Worm (Caenorhabditis elegans) whole organism, L1 larva: ENCODE measurements around the gene F01F1.14.

Experiments
- C34B4.2 ChIP-seq: sonication (generic microtip); optimal IDR thresholded peaks from 2 replicates; lab custom pipeline; 2017; ENCODE audit warnings: mild to moderate bottlenecking, missing genetic modification characterization, missing compliant biosample characterization
- F16B12.6 ChIP-seq: fragments of 150-350 bp; optimal IDR thresholded peaks from 2 replicates; lab custom pipeline; 2014; ENCODE audit warnings: missing biosample characterization, missing genetic modification characterization
- Y116A8C.19 ChIP-seq: sonication (generic microtip); optimal IDR thresholded peaks from 2 replicates; lab custom pipeline; 2016; ENCODE audit warnings: missing compliant biosample characterization, missing genetic modification characterization, borderline replicate concordance
- aha-1 ChIP-seq: fragments of 150-350 bp; optimal IDR thresholded peaks from 2 replicates; lab custom pipeline; 2014; ENCODE audit warnings: missing biosample characterization, missing genetic modification characterization
- aly-2 ChIP-seq: fragments of 150-350 bp; optimal IDR thresholded peaks from 2 replicates; lab custom pipeline; 2014; ENCODE audit warnings: missing biosample characterization, missing genetic modification characterization
- blmp-1 ChIP-seq: fragments of 150-350 bp; optimal IDR thresholded peaks from 2 replicates; lab custom pipeline; 2014; ENCODE audit warnings: missing biosample characterization, missing genetic modification characterization
- ceh-63 ChIP-seq: fragments of 200-800 bp; sonication (Bioruptor generic); optimal IDR thresholded peaks from 2 replicates; lab custom pipeline; 2018; ENCODE audit warnings: mild to moderate bottlenecking, missing genetic modification characterization, missing compliant biosample characterization
- ceh-88 ChIP-seq: fragments of 200-800 bp; sonication (Bioruptor generic); IDR thresholded peaks from 2 replicates; pipeline ENCODE4 v1.3.6; 2022; ENCODE audit warnings: missing genetic modification characterization, missing compliant biosample characterization
- ceh-90 ChIP-seq: sonication (generic microtip); optimal IDR thresholded peaks from 2 replicates; lab custom pipeline; 2016; ENCODE audit warnings: missing genetic modification characterization, missing compliant biosample characterization
- dpl-1 ChIP-seq, 3 experiments: fragments of 150-350 bp in 2 of 3; sonication (generic microtip) in 1 of 3; optimal IDR thresholded peaks; 2 replicates each; lab custom pipeline; 2014 to 2017; ENCODE audit warnings: missing biosample characterization in 3 of 3, missing genetic modification characterization in 3 of 3, missing genetic modification reagents in 3 of 3
- efl-1 ChIP-seq, 4 experiments: fragments of 150-350 bp; optimal IDR thresholded peaks in 3 of 4; peaks in 1 of 4; 1 replicate in 1 of 4; 2 replicates in 3 of 4; lab custom pipeline; 2014; ENCODE audit warnings: missing biosample characterization in 2 of 4, missing genetic modification characterization in 2 of 4, missing genetic modification reagents in 2 of 4
- efl-3 ChIP-seq: fragments of 200-800 bp; sonication (Bioruptor generic); optimal IDR thresholded peaks from 2 replicates; lab custom pipeline; 2018; ENCODE audit warnings: mild to moderate bottlenecking, missing genetic modification characterization, missing compliant biosample characterization
- elt-2 ChIP-seq: sonication (generic microtip); optimal IDR thresholded peaks from 2 replicates; lab custom pipeline; 2016; ENCODE audit warnings: missing genetic modification characterization, mild to moderate bottlenecking, inconsistent platforms, missing compliant biosample characterization, missing genetic modification reagents
- fkh-10 ChIP-seq: sonication (generic microtip); optimal IDR thresholded peaks from 2 replicates; lab custom pipeline; 2017; ENCODE audit warnings: missing biosample characterization, missing genetic modification reagents, missing genetic modification characterization
- fkh-8 ChIP-seq: sonication (generic microtip); optimal IDR thresholded peaks from 2 replicates; lab custom pipeline; 2016; ENCODE audit warnings: mild to moderate bottlenecking, missing genetic modification characterization, missing compliant biosample characterization
- grh-1 ChIP-seq: fragments of 200-800 bp; sonication (Bioruptor generic); IDR thresholded peaks from 2 replicates; pipeline ENCODE4 v1.3.6; 2022; ENCODE audit warnings: missing genetic modification reagents, missing genetic modification characterization, missing compliant biosample characterization
- hpl-2 ChIP-seq: fragments of 150-350 bp; optimal IDR thresholded peaks from 2 replicates; lab custom pipeline; 2014; ENCODE audit warnings: missing biosample characterization, missing genetic modification reagents, missing genetic modification characterization
- isw-1 ChIP-seq: fragments of 200-800 bp; sonication (Bioruptor generic); IDR thresholded peaks from 2 replicates; pipeline ENCODE4 v1.3.6; 2022; ENCODE audit warnings: missing genetic modification characterization, missing compliant biosample characterization
- lin-13 ChIP-seq: fragments of 150-350 bp; optimal IDR thresholded peaks from 2 replicates; lab custom pipeline; 2014; ENCODE audit warnings: missing biosample characterization, missing genetic modification reagents, missing genetic modification characterization
- lin-14 ChIP-seq: fragments of 200-800 bp; sonication (Bioruptor generic); optimal IDR thresholded peaks from 2 replicates; lab custom pipeline; 2018; ENCODE audit warnings: mild to moderate bottlenecking, missing genetic modification characterization, moderate library complexity, missing compliant biosample characterization
- lin-35 ChIP-seq, 2 experiments: fragments of 150-350 bp; optimal IDR thresholded peaks; 2 replicates each; lab custom pipeline; 2014; ENCODE audit warnings: missing biosample characterization in 2 of 2, missing genetic modification characterization in 2 of 2, missing genetic modification reagents in 2 of 2
- lin-39 ChIP-seq: fragments of 150-350 bp; optimal IDR thresholded peaks from 2 replicates; lab custom pipeline; 2014; ENCODE audit warnings: missing biosample characterization, missing genetic modification reagents, missing genetic modification characterization
- lsy-2 ChIP-seq, 2 experiments: fragments of 150-350 bp; optimal IDR thresholded peaks; 2 replicates each; lab custom pipeline; 2014; ENCODE audit warnings: missing biosample characterization in 2 of 2, missing genetic modification characterization in 2 of 2
- mdl-1 ChIP-seq, 2 experiments: fragments of 150-350 bp; optimal IDR thresholded peaks; 2 replicates each; lab custom pipeline; 2014 to 2017; ENCODE audit warnings: missing biosample characterization in 2 of 2, missing genetic modification characterization in 2 of 2, inconsistent platforms in 1 of 2
- mef-2 ChIP-seq: fragments of 150-350 bp; optimal IDR thresholded peaks from 2 replicates; lab custom pipeline; 2014; ENCODE audit warnings: missing biosample characterization, missing genetic modification characterization
- mep-1 ChIP-seq: fragments of 150-350 bp; optimal IDR thresholded peaks from 2 replicates; lab custom pipeline; 2014; ENCODE audit warnings: missing biosample characterization, missing genetic modification characterization
- nhr-11 ChIP-seq: fragments of 150-350 bp; optimal IDR thresholded peaks from 2 replicates; lab custom pipeline; 2014; ENCODE audit warnings: missing biosample characterization, missing genetic modification characterization
- nhr-12 ChIP-seq: sonication (generic microtip); optimal IDR thresholded peaks from 2 replicates; lab custom pipeline; 2017; ENCODE audit warnings: missing biosample characterization, missing genetic modification characterization
- nhr-19 ChIP-seq: fragments of 200-800 bp; sonication (Bioruptor generic); conservative IDR thresholded peaks from 2 replicates; pipeline ENCODE4 v1.3.6; 2022; ENCODE audit warnings: missing genetic modification characterization, missing compliant biosample characterization
- nhr-20 ChIP-seq: sonication (generic microtip); optimal IDR thresholded peaks from 2 replicates; lab custom pipeline; 2016; ENCODE audit warnings: mild to moderate bottlenecking, missing genetic modification characterization, missing compliant biosample characterization
- nhr-47 ChIP-seq: sonication (generic microtip); optimal IDR thresholded peaks from 2 replicates; lab custom pipeline; 2016; ENCODE audit warnings: mild to moderate bottlenecking, missing genetic modification characterization, moderate library complexity, missing compliant biosample characterization
- nhr-71 ChIP-seq: sonication (generic microtip); optimal IDR thresholded peaks from 2 replicates; lab custom pipeline; 2016; ENCODE audit warnings: mild to moderate bottlenecking, missing genetic modification characterization, moderate library complexity, missing compliant biosample characterization
- nhr-77 ChIP-seq: fragments of 150-350 bp; optimal IDR thresholded peaks from 2 replicates; lab custom pipeline; 2014; ENCODE audit warnings: missing biosample characterization, missing genetic modification characterization
- nhr-84 ChIP-seq: sonication (generic microtip); optimal IDR thresholded peaks from 2 replicates; lab custom pipeline; 2017; ENCODE audit warnings: missing biosample characterization, missing genetic modification characterization
- nhr-85 ChIP-seq: sonication (generic microtip); peaks from one replicate; lab custom pipeline; 2016; ENCODE audit warnings: missing genetic modification characterization, inconsistent platforms, missing compliant biosample characterization
- pag-3 ChIP-seq: sonication (generic microtip); optimal IDR thresholded peaks from 2 replicates; lab custom pipeline; 2017; ENCODE audit warnings: missing genetic modification characterization, mild to moderate bottlenecking, missing compliant biosample characterization, antibody characterized with exemption, borderline replicate concordance; ENCODE audit not compliant: insufficient read depth
- pax-3 ChIP-seq: fragments of 200-800 bp; sonication (Bioruptor generic); optimal IDR thresholded peaks from 2 replicates; lab custom pipeline; 2018; ENCODE audit warnings: mild to moderate bottlenecking, missing genetic modification characterization, moderate library complexity, missing compliant biosample characterization
- rnt-1 ChIP-seq: sonication (generic microtip); optimal IDR thresholded peaks from 2 replicates; lab custom pipeline; 2016; ENCODE audit warnings: mild to moderate bottlenecking, missing genetic modification characterization, moderate library complexity, missing compliant biosample characterization
- skn-1 ChIP-seq: fragments of 150-350 bp; optimal IDR thresholded peaks from 2 replicates; lab custom pipeline; 2014; ENCODE audit warnings: missing biosample characterization, missing genetic modification characterization
- sptf-1 ChIP-seq: fragments of 150-350 bp; optimal IDR thresholded peaks from 2 replicates; lab custom pipeline; 2014; ENCODE audit warnings: missing biosample characterization, missing genetic modification characterization
- swsn-7 ChIP-seq: sonication (generic microtip); optimal IDR thresholded peaks from 2 replicates; lab custom pipeline; 2016; ENCODE audit warnings: missing genetic modification characterization, missing compliant biosample characterization
- tbx-2 ChIP-seq: sonication (generic microtip); optimal IDR thresholded peaks from 2 replicates; lab custom pipeline; 2016; ENCODE audit warnings: missing genetic modification characterization, missing compliant biosample characterization
- tlp-1 ChIP-seq: fragments of 150-350 bp; optimal IDR thresholded peaks from 2 replicates; lab custom pipeline; 2014; ENCODE audit warnings: missing biosample characterization, missing genetic modification characterization
- zip-4 ChIP-seq: fragments of 200-800 bp; sonication (Bioruptor generic); optimal IDR thresholded peaks from 2 replicates; lab custom pipeline; 2018; ENCODE audit warnings: mild to moderate bottlenecking, missing genetic modification characterization, moderate library complexity, missing compliant biosample characterization
- ztf-11 ChIP-seq, 2 experiments: sonication (generic microtip); optimal IDR thresholded peaks; 2 replicates each; lab custom pipeline; 2016 to 2017; ENCODE audit warnings: missing genetic modification characterization in 2 of 2, missing biosample characterization in 1 of 2, missing compliant biosample characterization in 1 of 2

F01F1.14 gene

DNA sequence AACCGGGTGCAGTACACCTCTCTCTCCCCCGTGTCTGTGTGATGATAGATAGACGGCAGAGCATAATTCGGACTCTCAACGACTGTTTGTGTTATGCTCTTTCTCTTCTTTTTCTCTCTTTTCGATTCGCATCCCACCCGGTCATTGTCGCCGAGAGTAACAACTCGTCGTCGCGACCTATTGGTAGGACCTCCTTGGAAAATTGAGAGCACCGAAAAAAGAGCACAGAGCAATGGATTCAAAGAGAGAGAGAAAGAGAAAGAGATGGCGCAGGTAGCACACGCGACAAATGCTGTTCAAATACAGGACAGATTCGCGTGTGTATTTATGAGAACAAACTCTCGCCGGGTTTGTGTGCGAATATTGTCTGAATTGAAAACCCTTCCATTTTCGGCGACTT, 39.1 kb downstream of the F01F1.14 start:
- TF ChIP-seq aly-2 (tag; lab: Kevin White, UChicago) (no peak), blmp-1 (tag; lab: Kevin White, UChicago) (no peak), nhr-19 (0 out of 2 replicates have a peak, but pooled peaks have one; percentile 2), lin-14 (GFP tag; lab: Kevin White, UChicago) (peak; percentile 75), ceh-88 (no peak), lsy-2 (tag; optimal IDR thresholded peaks at IDR 0.05; lab: Kevin White, UChicago) (peak in 1 of 2 experiments; percentile 31), nhr-77 (tag; lab: Kevin White, UChicago) (peak; percentile 11), zip-4 (no peak), nhr-20 (tag; lab: Kevin White, UChicago) (peak; percentile 34), tbx-2 (tag; lab: Kevin White, UChicago) (peak; percentile 55), rnt-1 (tag; lab: Kevin White, UChicago) (peak; percentile 18), elt-2 (tag; lab: Kevin White, UChicago) (no peak), ceh-63 (GFP tag; lab: Kevin White, UChicago) (no peak), efl-1 (optimal IDR thresholded peaks at IDR 0.05; lab: Kevin White, UChicago) (peak in 1 of 2 experiments; percentile 4), efl-1 (GFP tag; optimal IDR thresholded peaks at IDR 0.05 in 1 of 2; lab: Kevin White, UChicago) (peak in 1 of 2 experiments; percentile 94), nhr-12 (tag; lab: Kevin White, UChicago) (no peak), mdl-1 (tag; optimal IDR thresholded peaks at IDR 0.05; lab: Kevin White, UChicago) (peak in 1 of 2 experiments; percentile 62), skn-1 (tag; lab: Kevin White, UChicago) (peak; percentile 19), fkh-8 (tag; lab: Kevin White, UChicago) (peak; percentile 10), nhr-47 (tag; lab: Kevin White, UChicago) (peak; percentile 13), C34B4.2 (tag; lab: Kevin White, UChicago) (no peak), hpl-2 (GFP tag; lab: Kevin White, UChicago) (no peak), ceh-90 (tag; lab: Kevin White, UChicago) (no peak), mep-1 (peak; percentile 40), nhr-71 (tag; lab: Kevin White, UChicago) (peak; percentile 70), F16B12.6 (tag; lab: Kevin White, UChicago) (no peak)

DNA sequence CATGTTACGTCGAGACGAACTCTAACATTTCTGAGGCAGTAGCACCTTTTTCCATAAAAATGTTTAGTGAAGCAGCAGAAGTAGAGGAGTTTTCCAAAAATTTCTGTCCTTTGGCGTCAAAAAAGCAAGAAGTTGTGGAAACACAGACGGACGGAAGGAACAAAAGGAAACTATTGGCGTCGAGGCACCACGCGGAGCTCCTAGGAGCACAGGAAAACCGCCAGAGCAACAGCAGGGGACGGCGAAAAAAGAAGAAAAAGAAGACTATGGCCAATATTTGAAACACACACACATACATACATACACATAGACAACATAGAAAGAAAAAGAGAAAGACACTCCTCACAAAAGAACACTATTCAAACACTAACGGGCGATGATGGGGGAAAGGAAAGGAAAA, 39.8 kb downstream of the F01F1.14 start:
- TF ChIP-seq lin-35 (GFP tag; optimal IDR thresholded peaks at IDR 0.05; lab: Kevin White, UChicago) (peak in 1 of 2 experiments; percentile 4), efl-1 (optimal IDR thresholded peaks at IDR 0.05; lab: Kevin White, UChicago) (no peak), efl-1 (GFP tag; optimal IDR thresholded peaks at IDR 0.05 in 1 of 2; lab: Kevin White, UChicago) (peak in 1 of 2 experiments; percentile 51), nhr-84 (tag; lab: Kevin White, UChicago) (no peak), nhr-85 (tag; lab: Kevin White, UChicago) (peak; percentile 44), lin-14 (GFP tag; lab: Kevin White, UChicago) (peak; percentile 53), tlp-1 (tag; lab: Kevin White, UChicago) (no peak), efl-3 (GFP tag; lab: Kevin White, UChicago) (no peak), tbx-2 (tag; lab: Kevin White, UChicago) (no peak), swsn-7 (tag; lab: Kevin White, UChicago) (no peak), dpl-1 (GFP tag; optimal IDR thresholded peaks at IDR 0.05; lab: Kevin White, UChicago) (peak in 1 of 3 experiments; percentile 5), ceh-90 (tag; lab: Kevin White, UChicago) (no peak), elt-2 (tag; lab: Kevin White, UChicago) (no peak), lin-39 (no peak), isw-1 (no peak), zip-4 (no peak), rnt-1 (tag; lab: Kevin White, UChicago) (no peak), ceh-63 (GFP tag; lab: Kevin White, UChicago) (no peak), nhr-71 (tag; lab: Kevin White, UChicago) (peak; percentile 9), grh-1 (GFP tag; lab: Robert Waterston, UW) (0 out of 2 replicates have a peak, but pooled peaks have one; percentile 27)

DNA sequence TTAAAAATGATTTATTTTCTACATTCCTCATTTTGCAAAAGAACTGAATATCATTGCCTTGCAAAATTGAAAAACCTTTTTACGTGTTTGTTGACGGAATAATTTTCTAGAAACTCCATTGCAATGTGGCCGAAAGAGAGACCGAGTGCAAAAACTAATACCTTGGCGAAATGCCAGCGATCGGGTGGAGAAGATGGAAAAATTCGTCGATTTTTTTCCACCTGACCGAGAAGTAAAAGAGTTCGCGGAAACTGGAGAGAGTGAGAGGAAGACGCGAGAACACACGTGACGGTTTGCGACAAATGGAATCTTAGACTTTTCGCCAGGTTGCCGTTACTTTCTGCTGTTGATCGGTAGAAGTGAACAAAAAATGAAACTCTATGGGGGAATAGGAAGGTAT, 41.0 kb downstream of the F01F1.14 start:
- TF ChIP-seq efl-3 (GFP tag; lab: Kevin White, UChicago) (no peak), sptf-1 (tag; lab: Kevin White, UChicago) (no peak), dpl-1 (GFP tag; optimal IDR thresholded peaks at IDR 0.05; lab: Kevin White, UChicago) (peak in 2 of 3 experiments; percentile 31 to 37), pax-3 (tag; lab: Kevin White, UChicago) (no peak), lin-13 (peak; percentile 46), nhr-11 (tag; lab: Kevin White, UChicago) (no peak), Y116A8C.19 (tag; lab: Kevin White, UChicago) (no peak), ztf-11 (tag; optimal IDR thresholded peaks at IDR 0.05; lab: Kevin White, UChicago) (no peak), nhr-84 (tag; lab: Kevin White, UChicago) (no peak), nhr-20 (tag; lab: Kevin White, UChicago) (peak; percentile 77), mef-2 (tag; lab: Kevin White, UChicago) (no peak), skn-1 (tag; lab: Kevin White, UChicago) (peak; percentile 33), pag-3 (tag; lab: Kevin White, UChicago) (no peak), aha-1 (tag; lab: Kevin White, UChicago) (no peak), isw-1 (no peak), fkh-10 (GFP tag; lab: Kevin White, UChicago) (no peak), lin-14 (GFP tag; lab: Kevin White, UChicago) (peak; percentile 83), blmp-1 (tag; lab: Kevin White, UChicago) (peak; percentile 87), C34B4.2 (tag; lab: Kevin White, UChicago) (no peak), nhr-85 (tag; lab: Kevin White, UChicago) (peak; percentile 92), nhr-12 (tag; lab: Kevin White, UChicago) (no peak)
